Worm (Caenorhabditis elegans) whole organism, L2 larva: Measurements from ENCODE around the gene clec-2.
A peak's percentile ranks its signal among the peaks of the same experiment; 100 is the strongest.

Source experiments
- C34F6.9 ChIP-seq: fragments of 150-350 bp; optimal IDR thresholded peaks from 2 replicates; lab custom pipeline; 2014; ENCODE audit warnings: missing biosample characterization, missing genetic modification characterization
- F13H6.1 ChIP-seq: sonication (generic microtip); optimal IDR thresholded peaks from 2 replicates; lab custom pipeline; 2016; ENCODE audit warnings: missing genetic modification characterization, missing compliant biosample characterization
- Y55F3AM.14 ChIP-seq: fragments of 200-800 bp; sonication (Bioruptor generic); optimal IDR thresholded peaks from 2 replicates; lab custom pipeline; 2018; ENCODE audit warnings: mild to moderate bottlenecking, missing genetic modification characterization, missing compliant biosample characterization
- alr-1 ChIP-seq: fragments of 150-350 bp; optimal IDR thresholded peaks from 2 replicates; lab custom pipeline; 2014; ENCODE audit warnings: missing biosample characterization, missing genetic modification characterization
- ama-1 ChIP-seq: fragments of 150-350 bp; optimal IDR thresholded peaks from 2 replicates; lab custom pipeline; 2018; ENCODE audit warnings: inconsistent platforms
- ceh-16 ChIP-seq: fragments of 150-350 bp; optimal IDR thresholded peaks from 2 replicates; lab custom pipeline; 2014; ENCODE audit warnings: missing biosample characterization, missing genetic modification characterization
- ceh-82 ChIP-seq: fragments of 150-350 bp; optimal IDR thresholded peaks from 2 replicates; lab custom pipeline; 2014; ENCODE audit warnings: missing biosample characterization, missing genetic modification characterization
- crh-2 ChIP-seq: sonication (generic microtip); optimal IDR thresholded peaks from 2 replicates; lab custom pipeline; 2017; ENCODE audit warnings: missing biosample characterization, missing genetic modification characterization
- egl-27 ChIP-seq: sonication (generic microtip); optimal IDR thresholded peaks from 3 replicates; lab custom pipeline; 2017; ENCODE audit warnings: missing biosample characterization, missing genetic modification reagents, missing genetic modification characterization
- elt-1 ChIP-seq: fragments of 150-350 bp; optimal IDR thresholded peaks from 2 replicates; lab custom pipeline; 2014; ENCODE audit warnings: missing biosample characterization, missing genetic modification characterization
- elt-3 ChIP-seq: sonication (generic microtip); optimal IDR thresholded peaks from 2 replicates; lab custom pipeline; 2017; ENCODE audit warnings: missing biosample characterization, missing genetic modification characterization
- fos-1 ChIP-seq: fragments of 150-350 bp; optimal IDR thresholded peaks from 2 replicates; lab custom pipeline; 2014; ENCODE audit warnings: missing biosample characterization, missing genetic modification characterization
- lin-13 ChIP-seq: fragments of 150-350 bp; optimal IDR thresholded peaks from 2 replicates; lab custom pipeline; 2014; ENCODE audit warnings: missing biosample characterization, missing genetic modification reagents, missing genetic modification characterization
- lin-39 ChIP-seq: fragments of 150-350 bp; optimal IDR thresholded peaks from 2 replicates; lab custom pipeline; 2014; ENCODE audit warnings: missing biosample characterization, missing genetic modification reagents, missing genetic modification characterization
- lsy-2 ChIP-seq, 2 experiments: fragments of 150-350 bp in 1 of 2; sonication (generic microtip) in 1 of 2; optimal IDR thresholded peaks; 2 replicates each; lab custom pipeline; 2014 to 2017; ENCODE audit warnings: missing biosample characterization in 2 of 2, missing genetic modification characterization in 2 of 2
- mab-5 ChIP-seq: fragments of 150-350 bp; optimal IDR thresholded peaks from 2 replicates; lab custom pipeline; 2014; ENCODE audit warnings: missing biosample characterization, missing genetic modification characterization
- mbf-1 ChIP-seq: sonication (generic microtip); optimal IDR thresholded peaks from 2 replicates; lab custom pipeline; 2017; ENCODE audit warnings: missing biosample characterization, missing genetic modification characterization
- nhr-10 ChIP-seq: sonication (generic microtip); optimal IDR thresholded peaks from 2 replicates; lab custom pipeline; 2017; ENCODE audit warnings: missing biosample characterization, missing genetic modification characterization
- nhr-12 ChIP-seq: fragments of 150-350 bp; optimal IDR thresholded peaks from 2 replicates; lab custom pipeline; 2014; ENCODE audit warnings: missing biosample characterization, missing genetic modification characterization
- nhr-129 ChIP-seq: fragments of 150-350 bp; optimal IDR thresholded peaks from 2 replicates; lab custom pipeline; 2014; ENCODE audit warnings: missing biosample characterization, missing genetic modification characterization
- nhr-237 ChIP-seq: fragments of 150-350 bp; optimal IDR thresholded peaks from 2 replicates; lab custom pipeline; 2014; ENCODE audit warnings: missing biosample characterization, missing genetic modification characterization
- nhr-25 ChIP-seq: fragments of 150-350 bp; sonication (generic microtip); optimal IDR thresholded peaks from 3 replicates; lab custom pipeline; 2014; ENCODE audit warnings: missing biosample characterization, missing genetic modification characterization
- nhr-6 ChIP-seq: fragments of 150-350 bp; optimal IDR thresholded peaks from 2 replicates; lab custom pipeline; 2014; ENCODE audit warnings: missing biosample characterization, missing genetic modification characterization
- nhr-77 ChIP-seq: fragments of 150-350 bp; optimal IDR thresholded peaks from 2 replicates; lab custom pipeline; 2014; ENCODE audit warnings: missing biosample characterization, missing genetic modification characterization
- skn-1 ChIP-seq: sonication (generic microtip); optimal IDR thresholded peaks from 2 replicates; lab custom pipeline; 2017; ENCODE audit warnings: missing biosample characterization, missing genetic modification characterization
- sma-3 ChIP-seq: sonication (generic microtip); optimal IDR thresholded peaks from 2 replicates; lab custom pipeline; 2016; ENCODE audit warnings: missing genetic modification reagents, missing genetic modification characterization, missing compliant biosample characterization
- sma-9 ChIP-seq, 2 experiments: fragments of 150-350 bp in 1 of 2; sonication (generic microtip) in 1 of 2; optimal IDR thresholded peaks; 2 replicates each; lab custom pipeline; 2014 to 2016; ENCODE audit warnings: missing genetic modification characterization in 2 of 2, mild to moderate bottlenecking in 1 of 2, missing biosample characterization in 1 of 2, missing compliant biosample characterization in 1 of 2, missing genetic modification reagents in 1 of 2, moderate library complexity in 1 of 2
- unc-39 ChIP-seq: fragments of 150-350 bp; optimal IDR thresholded peaks from 2 replicates; lab custom pipeline; 2014; ENCODE audit warnings: missing biosample characterization, missing genetic modification characterization
- unc-62 ChIP-seq: fragments of 150-350 bp; optimal IDR thresholded peaks from 2 replicates; lab custom pipeline; 2014; ENCODE audit warnings: missing biosample characterization, missing genetic modification reagents, missing genetic modification characterization
- ztf-1 ChIP-seq: fragments of 200-800 bp; sonication (Bioruptor generic); conservative IDR thresholded peaks from 2 replicates; pipeline ENCODE4 v1.3.6; 2022; ENCODE audit warnings: missing genetic modification characterization, missing compliant biosample characterization
- ztf-11 ChIP-seq: sonication (generic microtip); optimal IDR thresholded peaks from 2 replicates; lab custom pipeline; 2017; ENCODE audit warnings: missing biosample characterization, missing genetic modification characterization
- ztf-4 ChIP-seq: fragments of 150-350 bp; optimal IDR thresholded peaks from 2 replicates; lab custom pipeline; 2014; ENCODE audit warnings: missing biosample characterization, missing genetic modification characterization

clec-2 gene

DNA sequence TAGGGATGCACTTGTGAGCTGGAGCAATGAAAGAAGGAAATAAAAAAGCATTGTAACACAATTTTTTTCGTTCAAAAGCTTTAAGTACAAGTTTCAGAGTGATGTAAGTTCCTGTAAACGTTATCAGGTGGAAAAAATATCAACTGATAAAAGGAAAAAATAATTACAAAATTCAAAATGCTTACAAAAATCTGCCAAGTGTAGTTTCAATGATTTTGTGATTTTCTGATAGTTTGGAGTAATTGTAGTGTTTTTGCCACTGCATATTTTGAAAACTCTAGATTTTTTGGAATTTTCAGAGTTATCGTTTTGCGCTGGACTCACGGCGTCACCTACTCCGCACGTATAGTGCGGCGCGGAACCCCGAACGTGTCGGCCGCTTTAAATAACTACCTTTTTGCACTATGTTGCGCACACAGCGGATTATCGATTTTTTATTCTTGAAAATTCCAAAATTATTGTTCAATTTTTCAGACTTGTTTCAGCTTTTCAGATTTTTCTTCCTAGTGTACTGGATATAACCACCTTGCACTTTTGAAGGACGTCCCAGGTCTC is at the start of gene clec-2:
Gene clec-2, minus strand, starts transcription at position 51 of the 555 bp plus-strand sequence.
- TF ChIP-seq ama-1 (lab: Kevin White, UChicago) = no peak
- no peak for TF ChIP-seq nhr-237 (tag; lab: Kevin White, UChicago)
- TF ChIP-seq nhr-12 (tag; lab: Kevin White, UChicago) = no peak
- TF ChIP-seq egl-27 (tag; lab: Kevin White, UChicago) = no peak
- no peak for TF ChIP-seq mbf-1 (tag; lab: Kevin White, UChicago)
- TF ChIP-seq alr-1 (tag; lab: Kevin White, UChicago) = no peak
- no peak for TF ChIP-seq ztf-1

DNA sequence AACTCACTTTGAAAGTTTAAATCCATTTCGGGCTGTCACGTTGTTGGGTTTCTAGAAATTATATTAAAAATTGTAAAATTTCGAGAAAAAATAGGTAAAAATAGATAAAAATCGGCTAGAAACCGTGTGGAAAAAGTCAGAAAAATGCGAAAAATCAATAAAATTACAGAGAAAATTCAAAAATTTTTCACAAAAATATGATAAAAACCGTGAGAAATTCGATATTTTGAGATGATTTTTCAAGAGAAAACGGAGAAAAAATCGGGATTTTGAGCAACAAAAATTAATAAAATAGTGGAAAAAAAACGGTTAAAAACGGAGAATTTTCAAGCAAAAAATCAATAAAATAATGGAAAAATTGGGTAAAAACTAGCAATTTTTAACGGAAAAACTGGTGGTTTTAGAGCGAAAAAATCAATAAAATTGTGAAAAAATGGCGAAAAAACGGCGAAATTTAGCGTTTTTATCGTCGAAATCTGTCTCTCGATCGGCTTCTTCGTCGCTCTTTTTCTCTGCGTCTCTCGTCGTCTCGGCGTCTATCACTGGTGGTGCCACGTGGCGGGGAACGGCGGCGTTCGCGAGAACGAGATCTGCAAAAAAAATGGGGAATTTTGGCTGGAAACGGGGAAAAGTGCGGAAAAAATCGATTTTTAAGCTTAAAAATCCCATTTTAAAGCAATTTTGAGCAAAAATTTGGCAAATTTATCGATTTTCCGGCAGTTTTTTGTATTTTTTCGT is 48.0 kb upstream of the clec-2 start, which contains the start of gene Y25C1A.7:
Gene Y25C1A.7, minus strand, starts transcription at position 51 of the 738 bp plus-strand sequence.
- TF ChIP-seq lsy-2 (tag; optimal IDR thresholded peaks at IDR 0.05; lab: Kevin White, UChicago) = no peak
- TF ChIP-seq crh-2 (tag; lab: Kevin White, UChicago) = peak; percentile 60

DNA sequence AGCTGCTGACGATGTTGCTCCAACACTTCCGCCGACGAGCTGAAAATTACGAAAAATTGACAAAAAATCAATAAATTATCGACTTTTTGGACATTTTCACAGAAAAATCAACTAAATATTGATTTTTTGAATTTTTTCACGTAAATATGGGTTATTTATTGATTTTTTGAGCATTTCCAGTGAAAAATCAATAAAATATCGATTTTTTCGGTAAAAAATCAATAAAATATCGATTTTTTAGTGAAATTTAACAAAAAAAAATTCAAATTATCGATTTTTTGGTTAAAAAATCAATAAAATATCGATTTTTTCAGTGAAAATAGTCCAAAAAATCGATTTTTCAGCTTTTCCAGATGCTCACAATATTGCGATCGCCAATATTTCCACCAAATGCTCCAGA is 47.0 kb upstream of the clec-2 start:
- TF ChIP-seq ceh-82 (tag; lab: Kevin White, UChicago) (no peak), lin-13 (GFP tag; lab: Kevin White, UChicago) (no peak)

DNA sequence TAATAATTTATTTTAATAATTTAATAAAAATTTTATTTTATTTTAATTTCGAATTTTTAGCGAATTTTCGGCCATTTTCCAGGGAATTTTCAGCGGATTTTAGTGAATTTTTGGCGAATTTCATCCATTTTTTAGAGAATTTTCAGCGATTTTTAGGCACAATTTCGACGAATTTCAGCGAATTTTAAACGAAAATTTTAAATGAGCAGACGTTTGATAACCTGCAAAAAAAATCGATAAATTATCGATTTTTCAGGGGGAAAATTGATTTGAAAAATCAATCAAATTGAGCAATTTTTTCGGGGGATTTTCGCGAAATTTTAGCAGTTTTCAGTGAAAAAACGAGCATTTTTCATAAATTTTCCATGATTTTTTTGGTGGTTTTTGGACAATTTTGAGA is 45.4 kb upstream of the clec-2 start:
- TF ChIP-seq ztf-1 (no peak), elt-3 (tag; lab: Kevin White, UChicago) (no peak), fos-1 (no peak), unc-39 (tag; lab: Kevin White, UChicago) (no peak), ama-1 (lab: Kevin White, UChicago) (no peak), lsy-2 (tag; optimal IDR thresholded peaks at IDR 0.05; lab: Kevin White, UChicago) (no peak), nhr-237 (tag; lab: Kevin White, UChicago) (no peak), nhr-6 (tag; lab: Kevin White, UChicago) (no peak), F13H6.1 (tag; lab: Kevin White, UChicago) (no peak), alr-1 (tag; lab: Kevin White, UChicago) (no peak), C34F6.9 (tag; lab: Kevin White, UChicago) (no peak), ceh-82 (tag; lab: Kevin White, UChicago) (no peak), ceh-16 (tag; lab: Kevin White, UChicago) (no peak), mab-5 (no peak), Y55F3AM.14 (no peak), skn-1 (tag; lab: Kevin White, UChicago) (no peak)

DNA sequence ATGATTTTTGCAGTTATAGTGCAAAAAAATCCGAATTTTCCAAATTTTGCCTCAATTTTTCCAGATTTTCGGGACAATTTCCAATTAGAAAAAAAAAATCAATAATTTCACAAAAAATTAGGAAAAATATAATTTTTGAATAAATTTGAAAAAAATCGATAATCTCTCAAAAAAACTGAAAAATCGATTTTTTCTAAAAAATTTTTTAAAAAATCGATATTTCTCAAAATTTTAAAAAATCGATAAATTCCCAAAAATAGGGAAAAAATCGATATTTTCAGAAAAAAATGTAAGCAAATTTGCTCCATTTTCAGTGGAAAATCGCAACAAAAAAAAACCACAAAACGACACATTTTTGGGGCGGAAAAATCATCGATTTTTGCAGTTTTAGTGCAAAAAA is 44.7 kb upstream of the clec-2 start:
- TF ChIP-seq nhr-10 (tag; lab: Kevin White, UChicago) (no peak), F13H6.1 (tag; lab: Kevin White, UChicago) (no peak), mbf-1 (tag; lab: Kevin White, UChicago) (no peak), elt-1 (tag; lab: Kevin White, UChicago) (no peak), egl-27 (tag; lab: Kevin White, UChicago) (no peak), lin-39 (tag; lab: Kevin White, UChicago) (no peak), nhr-77 (tag; lab: Kevin White, UChicago) (no peak), ztf-4 (tag; lab: Kevin White, UChicago) (no peak), ztf-11 (no peak), nhr-25 (no peak), alr-1 (tag; lab: Kevin White, UChicago) (no peak), ceh-16 (tag; lab: Kevin White, UChicago) (no peak), fos-1 (no peak), nhr-129 (tag; lab: Kevin White, UChicago) (no peak), sma-3 (GFP tag; lab: Kevin White, UChicago) (no peak), unc-62 (GFP tag; lab: Kevin White, UChicago) (no peak), unc-39 (tag; lab: Kevin White, UChicago) (no peak), Y55F3AM.14 (no peak), sma-9 (GFP tag; optimal IDR thresholded peaks at IDR 0.05; lab: Kevin White, UChicago) (no peak), sma-9 (tag; optimal IDR thresholded peaks at IDR 0.05; lab: Kevin White, UChicago) (no peak), nhr-6 (tag; lab: Kevin White, UChicago) (no peak)
